Worm (Caenorhabditis elegans) whole organism, L3 larva: ENCODE data around the gene F41E6.17.

Experiments
- ZK546.5 ChIP-seq: sonication (generic microtip); optimal IDR thresholded peaks from 2 replicates; lab custom pipeline; 2017; ENCODE audit warnings: missing biosample characterization, missing genetic modification characterization
- ama-1 ChIP-seq: fragments of 150-350 bp; optimal IDR thresholded peaks from 2 replicates; lab custom pipeline; 2018
- egl-27 ChIP-seq: sonication (generic microtip); optimal IDR thresholded peaks from 4 replicates; lab custom pipeline; 2017; ENCODE audit warnings: missing biosample characterization, missing genetic modification reagents, missing genetic modification characterization
- fkh-10 ChIP-seq: sonication (generic microtip); optimal IDR thresholded peaks from 2 replicates; lab custom pipeline; 2017; ENCODE audit warnings: missing biosample characterization, missing genetic modification reagents, missing genetic modification characterization
- mdl-1 ChIP-seq: fragments of 150-350 bp; optimal IDR thresholded peaks from 2 replicates; lab custom pipeline; 2014; ENCODE audit warnings: missing biosample characterization, missing genetic modification characterization
- nfya-1 ChIP-seq: sonication (generic microtip); optimal IDR thresholded peaks from 2 replicates; lab custom pipeline; 2017; ENCODE audit warnings: missing genetic modification characterization, mild to moderate bottlenecking, missing compliant biosample characterization, antibody characterized with exemption, moderate library complexity; ENCODE audit not compliant: insufficient read depth
- nhr-12 ChIP-seq: fragments of 150-350 bp; optimal IDR thresholded peaks from 2 replicates; lab custom pipeline; 2014; ENCODE audit warnings: missing biosample characterization, missing genetic modification characterization
- nhr-25 ChIP-seq: sonication (generic microtip); optimal IDR thresholded peaks from 2 replicates; lab custom pipeline; 2017; ENCODE audit warnings: missing biosample characterization, missing genetic modification characterization
- nhr-28 ChIP-seq: fragments of 150-350 bp; optimal IDR thresholded peaks from 2 replicates; lab custom pipeline; 2014; ENCODE audit warnings: missing biosample characterization, missing genetic modification characterization
- skn-1 ChIP-seq: fragments of 150-350 bp; optimal IDR thresholded peaks from 2 replicates; lab custom pipeline; 2014; ENCODE audit warnings: missing biosample characterization, missing genetic modification characterization
- unc-62 ChIP-seq: fragments of 150-350 bp; sonication (generic microtip); optimal IDR thresholded peaks from 4 replicates; lab custom pipeline; 2014; ENCODE audit warnings: missing biosample characterization, missing genetic modification reagents, missing genetic modification characterization
- zag-1 ChIP-seq: fragments of 150-350 bp; optimal IDR thresholded peaks from 2 replicates; lab custom pipeline; 2014; ENCODE audit warnings: missing biosample characterization, missing genetic modification characterization

- TF ChIP-seq nhr-25 (tag; lab: Kevin White, UChicago), result no peak
- no peak for TF ChIP-seq ZK546.5 (tag; lab: Kevin White, UChicago)
- no peak for TF ChIP-seq nfya-1 (tag; lab: Kevin White, UChicago)
- no peak for TF ChIP-seq egl-27 (tag; lab: Kevin White, UChicago)
- no peak for TF ChIP-seq skn-1 (tag; lab: Kevin White, UChicago)
- no peak for TF ChIP-seq nhr-28
- TF ChIP-seq zag-1, result no peak
- no peak for TF ChIP-seq unc-62
- no peak for TF ChIP-seq ama-1 (lab: Kevin White, UChicago)
- TF ChIP-seq fkh-10 (GFP tag; lab: Kevin White, UChicago), result no peak
- no peak for TF ChIP-seq nhr-12 (tag; lab: Kevin White, UChicago)
- no peak for TF ChIP-seq mdl-1
These were observed 3.7 kb downstream of the F41E6.17 start for ce11 chrV:8627580-8627979.
